Worm (Caenorhabditis elegans) whole organism, L4/young adult: Measurements from ENCODE around the gene W06G6.17.

Experiments used
- W03F9.2 ChIP-seq: fragments of 150-350 bp; optimal IDR thresholded peaks from 2 replicates; lab custom pipeline; 2014; ENCODE audit warnings: missing biosample characterization, missing genetic modification characterization
- dao-5 ChIP-seq: sonication (generic microtip); optimal IDR thresholded peaks from 2 replicates; lab custom pipeline; 2016; ENCODE audit warnings: missing genotype, missing genetic modification characterization, moderate library complexity, missing compliant biosample characterization
- him-1 ChIP-seq: sonication (generic microtip); optimal IDR thresholded peaks from 2 replicates; lab custom pipeline; 2016; ENCODE audit warnings: missing genotype, missing genetic modification reagents, missing genetic modification characterization, missing compliant biosample characterization

DNA sequence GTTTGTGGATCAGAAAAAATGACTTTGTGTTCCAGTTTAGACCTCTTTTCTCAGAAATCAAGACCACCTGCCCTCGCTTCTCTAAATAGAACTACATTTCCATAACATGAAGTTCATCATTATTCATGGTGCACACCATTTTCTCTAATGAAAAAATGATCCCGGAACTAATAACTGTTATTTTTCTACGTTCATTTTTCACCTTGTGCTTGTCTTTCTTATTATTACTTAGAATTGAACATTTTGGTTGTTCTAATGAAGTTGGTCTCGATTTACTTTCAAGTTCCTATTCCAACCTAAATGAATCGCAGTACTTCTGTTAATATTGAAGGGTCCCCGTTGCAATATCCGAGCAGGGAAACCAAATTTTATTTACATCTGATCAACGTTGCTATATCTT is 37.8 kb upstream of the W06G6.17 start, which contains the start of gene srw-36:
- no peak for TF ChIP-seq W03F9.2 (tag; lab: Kevin White, UChicago)
- no peak for TF ChIP-seq dao-5 (tag; lab: Kevin White, UChicago)
- no peak for TF ChIP-seq him-1 (tag; lab: Kevin White, UChicago)
